Worm (Caenorhabditis elegans): ENCODE measurements around the gene F44A2.5.

- TF ChIP-seq fkh-10 (GFP tag; optimal IDR thresholded peaks at IDR 0.05) (no peak), aly-2 (tag; optimal IDR thresholded peaks at IDR 0.05) (no peak), ztf-4 (tag; optimal IDR thresholded peaks at IDR 0.05) (no peak)
These were observed 4.1 kb upstream of the F44A2.5 start for ce11 chrV:9293359-9293758.
